Worm (Caenorhabditis elegans) whole organism, L1 larva: ENCODE results near the gene D1046.2.

ENCODE experiments used
- C04F5.9 ChIP-seq: sonication (generic microtip); optimal IDR thresholded peaks from 2 replicates; lab custom pipeline; 2016; ENCODE audit warnings: missing genetic modification characterization, missing compliant biosample characterization
- Y116A8C.19 ChIP-seq: sonication (generic microtip); optimal IDR thresholded peaks from 2 replicates; lab custom pipeline; 2016; ENCODE audit warnings: missing compliant biosample characterization, missing genetic modification characterization, borderline replicate concordance
- blmp-1 ChIP-seq: fragments of 150-350 bp; optimal IDR thresholded peaks from 2 replicates; lab custom pipeline; 2014; ENCODE audit warnings: missing biosample characterization, missing genetic modification characterization
- ceh-82 ChIP-seq, 3 experiments: fragments of 150-350 bp in 1 of 3; sonication (generic microtip) in 2 of 3; optimal IDR thresholded peaks; 2 replicates each; lab custom pipeline; 2014 to 2017; ENCODE audit warnings: missing biosample characterization in 3 of 3, missing genetic modification characterization in 3 of 3
- ceh-90 ChIP-seq: sonication (generic microtip); optimal IDR thresholded peaks from 2 replicates; lab custom pipeline; 2016; ENCODE audit warnings: missing genetic modification characterization, missing compliant biosample characterization
- ces-1 ChIP-seq: fragments of 150-350 bp; optimal IDR thresholded peaks from 2 replicates; lab custom pipeline; 2014; ENCODE audit warnings: missing biosample characterization, missing genetic modification reagents, missing genetic modification characterization
- dsc-1 ChIP-seq: sonication (generic microtip); optimal IDR thresholded peaks from 2 replicates; lab custom pipeline; 2016; ENCODE audit warnings: mild to moderate bottlenecking, missing genetic modification characterization, missing compliant biosample characterization
- efl-1 ChIP-seq, 4 experiments: fragments of 150-350 bp; optimal IDR thresholded peaks in 3 of 4; peaks in 1 of 4; 1 replicate in 1 of 4; 2 replicates in 3 of 4; lab custom pipeline; 2014; ENCODE audit warnings: missing biosample characterization in 2 of 4, missing genetic modification characterization in 2 of 4, missing genetic modification reagents in 2 of 4
- efl-3 ChIP-seq: fragments of 200-800 bp; sonication (Bioruptor generic); optimal IDR thresholded peaks from 2 replicates; lab custom pipeline; 2018; ENCODE audit warnings: mild to moderate bottlenecking, missing genetic modification characterization, missing compliant biosample characterization
- egl-13 ChIP-seq: sonication (generic microtip); optimal IDR thresholded peaks from 2 replicates; lab custom pipeline; 2016; ENCODE audit warnings: missing genotype, missing genetic modification reagents, missing genetic modification characterization, missing compliant biosample characterization
- elt-2 ChIP-seq: sonication (generic microtip); optimal IDR thresholded peaks from 2 replicates; lab custom pipeline; 2016; ENCODE audit warnings: missing genetic modification characterization, mild to moderate bottlenecking, inconsistent platforms, missing compliant biosample characterization, missing genetic modification reagents
- fkh-4 ChIP-seq: sonication (generic microtip); optimal IDR thresholded peaks from 2 replicates; lab custom pipeline; 2016; ENCODE audit warnings: missing compliant biosample characterization, missing genetic modification characterization, borderline replicate concordance
- fkh-8 ChIP-seq: sonication (generic microtip); optimal IDR thresholded peaks from 2 replicates; lab custom pipeline; 2016; ENCODE audit warnings: mild to moderate bottlenecking, missing genetic modification characterization, missing compliant biosample characterization
- fos-1 ChIP-seq: fragments of 150-350 bp; optimal IDR thresholded peaks from 2 replicates; lab custom pipeline; 2014; ENCODE audit warnings: missing biosample characterization, missing genetic modification characterization
- irx-1 ChIP-seq: sonication (generic microtip); optimal IDR thresholded peaks from 2 replicates; lab custom pipeline; 2016; ENCODE audit warnings: missing genetic modification characterization, missing compliant biosample characterization
- lin-13 ChIP-seq: fragments of 150-350 bp; optimal IDR thresholded peaks from 2 replicates; lab custom pipeline; 2014; ENCODE audit warnings: missing biosample characterization, missing genetic modification reagents, missing genetic modification characterization
- lin-14 ChIP-seq: fragments of 200-800 bp; sonication (Bioruptor generic); optimal IDR thresholded peaks from 2 replicates; lab custom pipeline; 2018; ENCODE audit warnings: mild to moderate bottlenecking, missing genetic modification characterization, moderate library complexity, missing compliant biosample characterization
- lin-39 ChIP-seq: fragments of 150-350 bp; optimal IDR thresholded peaks from 2 replicates; lab custom pipeline; 2014; ENCODE audit warnings: missing biosample characterization, missing genetic modification reagents, missing genetic modification characterization
- lsy-2 ChIP-seq, 2 experiments: fragments of 150-350 bp; optimal IDR thresholded peaks; 2 replicates each; lab custom pipeline; 2014; ENCODE audit warnings: missing biosample characterization in 2 of 2, missing genetic modification characterization in 2 of 2
- nhr-11 ChIP-seq: fragments of 150-350 bp; optimal IDR thresholded peaks from 2 replicates; lab custom pipeline; 2014; ENCODE audit warnings: missing biosample characterization, missing genetic modification characterization
- nhr-19 ChIP-seq: fragments of 200-800 bp; sonication (Bioruptor generic); conservative IDR thresholded peaks from 2 replicates; pipeline ENCODE4 v1.3.6; 2022; ENCODE audit warnings: missing genetic modification characterization, missing compliant biosample characterization
- nhr-47 ChIP-seq: sonication (generic microtip); optimal IDR thresholded peaks from 2 replicates; lab custom pipeline; 2016; ENCODE audit warnings: mild to moderate bottlenecking, missing genetic modification characterization, moderate library complexity, missing compliant biosample characterization
- nhr-71 ChIP-seq: sonication (generic microtip); optimal IDR thresholded peaks from 2 replicates; lab custom pipeline; 2016; ENCODE audit warnings: mild to moderate bottlenecking, missing genetic modification characterization, moderate library complexity, missing compliant biosample characterization
- nhr-76 ChIP-seq: sonication (generic microtip); optimal IDR thresholded peaks from 2 replicates; lab custom pipeline; 2017; ENCODE audit warnings: missing biosample characterization, missing genetic modification characterization
- nhr-77 ChIP-seq: fragments of 150-350 bp; optimal IDR thresholded peaks from 2 replicates; lab custom pipeline; 2014; ENCODE audit warnings: missing biosample characterization, missing genetic modification characterization
- nhr-85 ChIP-seq: sonication (generic microtip); peaks from one replicate; lab custom pipeline; 2016; ENCODE audit warnings: missing genetic modification characterization, inconsistent platforms, missing compliant biosample characterization
- nhr-90 ChIP-seq: sonication (generic microtip); optimal IDR thresholded peaks from 2 replicates; lab custom pipeline; 2016; ENCODE audit warnings: mild to moderate bottlenecking, missing genetic modification characterization, missing compliant biosample characterization; ENCODE audit not compliant: poor library complexity
- pag-3 ChIP-seq: sonication (generic microtip); optimal IDR thresholded peaks from 2 replicates; lab custom pipeline; 2017; ENCODE audit warnings: missing genetic modification characterization, mild to moderate bottlenecking, missing compliant biosample characterization, antibody characterized with exemption, borderline replicate concordance; ENCODE audit not compliant: insufficient read depth
- pax-3 ChIP-seq: fragments of 200-800 bp; sonication (Bioruptor generic); optimal IDR thresholded peaks from 2 replicates; lab custom pipeline; 2018; ENCODE audit warnings: mild to moderate bottlenecking, missing genetic modification characterization, moderate library complexity, missing compliant biosample characterization
- rnt-1 ChIP-seq: sonication (generic microtip); optimal IDR thresholded peaks from 2 replicates; lab custom pipeline; 2016; ENCODE audit warnings: mild to moderate bottlenecking, missing genetic modification characterization, moderate library complexity, missing compliant biosample characterization
- skn-1 ChIP-seq: fragments of 150-350 bp; optimal IDR thresholded peaks from 2 replicates; lab custom pipeline; 2014; ENCODE audit warnings: missing biosample characterization, missing genetic modification characterization
- snpc-4 ChIP-seq: fragments of 150-350 bp; optimal IDR thresholded peaks from 2 replicates; lab custom pipeline; 2014; ENCODE audit warnings: missing biosample characterization, missing genetic modification characterization
- snu-23 ChIP-seq: sonication (generic microtip); optimal IDR thresholded peaks from 2 replicates; lab custom pipeline; 2016; ENCODE audit warnings: missing genetic modification characterization, missing compliant biosample characterization
- sox-4 ChIP-seq: sonication (generic microtip); optimal IDR thresholded peaks from 2 replicates; lab custom pipeline; 2016; ENCODE audit warnings: missing genetic modification characterization, missing compliant biosample characterization
- swsn-7 ChIP-seq: sonication (generic microtip); optimal IDR thresholded peaks from 2 replicates; lab custom pipeline; 2016; ENCODE audit warnings: missing genetic modification characterization, missing compliant biosample characterization
- unc-130 ChIP-seq: fragments of 150-350 bp; optimal IDR thresholded peaks from 2 replicates; lab custom pipeline; 2017; ENCODE audit warnings: missing biosample characterization, missing genetic modification characterization, inconsistent platforms
- unc-62 ChIP-seq: fragments of 150-350 bp; optimal IDR thresholded peaks from 2 replicates; lab custom pipeline; 2014; ENCODE audit warnings: missing biosample characterization, missing genetic modification reagents, missing genetic modification characterization
- unc-98 ChIP-seq: fragments of 200-800 bp; sonication (Bioruptor generic); IDR thresholded peaks from 2 replicates; pipeline ENCODE4 v1.3.6; 2022; ENCODE audit warnings: missing genetic modification characterization, missing compliant biosample characterization
- xbp-1 ChIP-seq: sonication (generic microtip); optimal IDR thresholded peaks from 2 replicates; lab custom pipeline; 2016; ENCODE audit warnings: missing genetic modification characterization, missing compliant biosample characterization
- zip-4 ChIP-seq: fragments of 200-800 bp; sonication (Bioruptor generic); optimal IDR thresholded peaks from 2 replicates; lab custom pipeline; 2018; ENCODE audit warnings: mild to moderate bottlenecking, missing genetic modification characterization, moderate library complexity, missing compliant biosample characterization

Gene D1046.2

ce11 chrIV:8921166-8921565 lies 4.7 kb downstream of the D1046.2 start:
- TF ChIP-seq dsc-1 (tag; lab: Kevin White, UChicago) (peak; percentile 99), sox-4 (tag; lab: Kevin White, UChicago) (no peak), pax-3 (tag; lab: Kevin White, UChicago) (peak; percentile 52), snpc-4 (tag; lab: Kevin White, UChicago) (no peak), irx-1 (tag; lab: Kevin White, UChicago) (no peak), lin-14 (GFP tag; lab: Kevin White, UChicago) (peak; percentile 23), ces-1 (no peak), fkh-8 (tag; lab: Kevin White, UChicago) (peak; percentile 42), ceh-82 (tag; optimal IDR thresholded peaks at IDR 0.05; lab: Kevin White, UChicago) (no peak), pag-3 (tag; lab: Kevin White, UChicago) (no peak), lin-13 (no peak), nhr-11 (no peak), nhr-71 (tag; lab: Kevin White, UChicago) (peak; percentile 17), egl-13 (tag; lab: Kevin White, UChicago) (peak; percentile 7), nhr-77 (tag; lab: Kevin White, UChicago) (no peak), unc-98 (GFP tag; lab: Robert Waterston, UW) (no peak), unc-130 (tag; lab: Kevin White, UChicago) (no peak), unc-62 (GFP tag; lab: Kevin White, UChicago) (no peak), nhr-90 (tag; lab: Kevin White, UChicago) (no peak), fos-1 (tag; lab: Kevin White, UChicago) (peak; percentile 9), nhr-85 (tag; lab: Kevin White, UChicago) (peak; percentile 61), lsy-2 (tag; optimal IDR thresholded peaks at IDR 0.05; lab: Kevin White, UChicago) (peak in 1 of 2 experiments; percentile 17), efl-3 (GFP tag; lab: Kevin White, UChicago) (no peak), ceh-90 (tag; lab: Kevin White, UChicago) (no peak), nhr-76 (no peak), fkh-4 (peak; percentile 20), xbp-1 (no peak), elt-2 (tag; lab: Kevin White, UChicago) (no peak)

DNA sequence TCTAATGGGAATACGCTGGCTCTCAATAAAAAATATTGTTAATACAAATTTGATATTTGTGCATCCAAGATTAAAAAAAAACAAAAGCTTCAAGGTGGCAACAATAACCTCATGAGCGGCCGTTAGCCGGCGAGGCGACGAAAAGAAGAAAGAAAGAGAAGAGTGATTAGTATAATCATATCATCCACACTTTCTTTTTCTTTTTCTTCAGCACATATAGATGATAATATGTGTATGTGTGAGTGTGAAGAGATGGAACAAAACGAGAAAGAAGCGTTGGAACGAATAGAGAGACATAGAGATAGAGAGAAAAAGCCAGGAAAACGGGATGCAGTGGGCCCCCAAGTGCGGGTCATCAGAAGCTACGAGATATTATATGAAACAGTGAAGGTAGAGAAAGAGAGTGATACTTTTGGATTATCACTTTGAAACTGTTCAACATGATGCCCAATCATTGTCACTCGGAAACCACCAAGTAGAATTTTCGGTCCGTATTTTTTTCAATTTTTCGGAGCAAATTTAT lies 5.5 kb downstream of the D1046.2 start:
- TF ChIP-seq skn-1 (tag; lab: Kevin White, UChicago), result peak; percentile 22
- peak in 1 of 3 experiments; percentile 5 for TF ChIP-seq ceh-82 (tag; optimal IDR thresholded peaks at IDR 0.05; lab: Kevin White, UChicago)
- peak; percentile 13 for TF ChIP-seq efl-1 (optimal IDR thresholded peaks at IDR 0.05; lab: Kevin White, UChicago)
- TF ChIP-seq efl-1 (GFP tag; optimal IDR thresholded peaks at IDR 0.05 in 1 of 2; lab: Kevin White, UChicago), result peak in 1 of 2 experiments; percentile 56
- no peak for TF ChIP-seq Y116A8C.19
- TF ChIP-seq nhr-47 (tag; lab: Kevin White, UChicago), result peak; percentile 26
- peak; percentile 31 for TF ChIP-seq snu-23 (GFP tag; lab: Kevin White, UChicago)
- no peak for TF ChIP-seq C04F5.9 (tag; lab: Kevin White, UChicago)
- no peak for TF ChIP-seq lin-39 (tag; lab: Kevin White, UChicago)
- 0 out of 2 replicates have a peak, but pooled peaks have one; percentile 26 for TF ChIP-seq nhr-19 (GFP tag; lab: Robert Waterston, UW)
- no peak for TF ChIP-seq pax-3 (tag; lab: Kevin White, UChicago)
- TF ChIP-seq blmp-1 (tag; lab: Kevin White, UChicago), result peak; percentile 79
- no peak for TF ChIP-seq zip-4 (GFP tag; lab: Kevin White, UChicago)
- peak; percentile 43 for TF ChIP-seq nhr-71 (tag; lab: Kevin White, UChicago)
- no peak for TF ChIP-seq unc-130 (tag; lab: Kevin White, UChicago)
- peak; percentile 52 for TF ChIP-seq rnt-1 (tag; lab: Kevin White, UChicago)
- peak in 1 of 2 experiments; percentile 40 for TF ChIP-seq lsy-2 (tag; optimal IDR thresholded peaks at IDR 0.05; lab: Kevin White, UChicago)
- TF ChIP-seq swsn-7, result peak; percentile 2
- TF ChIP-seq lin-14 (GFP tag; lab: Kevin White, UChicago), result peak; percentile 66
